Fruit fly (Drosophila melanogaster): ENCODE data around the gene elm.

elm gene

dm6 chr3R:5622985-5623630 is 31.6 kb downstream of the elm start:
- TF ChIP-seq h (GFP tag; optimal IDR thresholded peaks at IDR 0.05) (peak; percentile 80), HLH106 (tag; optimal IDR thresholded peaks at IDR 0.05) (peak; percentile 28), Dif (GFP tag; optimal IDR thresholded peaks at IDR 0.05; ENCODE audit: partially characterized antibody) (no peak), sage (GFP tag; optimal IDR thresholded peaks at IDR 0.05) (peak; percentile 42), Mio (GFP tag; optimal IDR thresholded peaks at IDR 0.05) (peak; percentile 12), ey (GFP tag; optimal IDR thresholded peaks at IDR 0.05) (peak; percentile 33), Hr78 (GFP tag; optimal IDR thresholded peaks at IDR 0.05) (no peak), dmrt93B (GFP tag; optimal IDR thresholded peaks at IDR 0.05) (peak; percentile 36), sv (GFP tag; optimal IDR thresholded peaks at IDR 0.05) (peak; percentile 14), woc (GFP tag; optimal IDR thresholded peaks at IDR 0.05) (peak; percentile 36), rgr (GFP tag; optimal IDR thresholded peaks at IDR 0.05) (peak; percentile 84), Sp1 (GFP tag; optimal IDR thresholded peaks at IDR 0.05) (peak; percentile 70), CG9705 (GFP tag; optimal IDR thresholded peaks at IDR 0.05) (peak; percentile 66), tai (GFP tag; optimal IDR thresholded peaks at IDR 0.05) (no peak), OdsH (GFP tag; optimal IDR thresholded peaks at IDR 0.05) (peak; percentile 79), Rel (GFP tag; optimal IDR thresholded peaks at IDR 0.05) (no peak), Rel (tag; optimal IDR thresholded peaks at IDR 0.05) (peak; percentile 25), Myc (optimal IDR thresholded peaks at IDR 0.05) (no peak), jim (GFP tag; optimal IDR thresholded peaks at IDR 0.05) (peak; percentile 75), pan (optimal IDR thresholded peaks at IDR 0.05) (no peak), usp (GFP tag; optimal IDR thresholded peaks at IDR 0.05) (no peak), CrebA (GFP tag; optimal IDR thresholded peaks at IDR 0.05; ENCODE audit: borderline replicate concordance) (no peak), Hr83 (GFP tag; optimal IDR thresholded peaks at IDR 0.05; ENCODE audit: poor library complexity, severe bottlenecking) (peak; percentile 97), CG32264 (GFP tag; optimal IDR thresholded peaks at IDR 0.05) (peak; percentile 62), dsf (GFP tag; optimal IDR thresholded peaks at IDR 0.05; ENCODE audit: borderline replicate concordance) (peak; percentile 41), Dfd (GFP tag; optimal IDR thresholded peaks at IDR 0.05) (no peak), brk (GFP tag; optimal IDR thresholded peaks at IDR 0.05) (peak; percentile 82), Hnf4 (GFP tag; optimal IDR thresholded peaks at IDR 0.05) (peak; percentile 89), br (GFP tag; optimal IDR thresholded peaks at IDR 0.05) (peak; percentile 71), fru (GFP tag; optimal IDR thresholded peaks at IDR 0.05) (peak; percentile 72), foxo (GFP tag; optimal IDR thresholded peaks at IDR 0.05) (peak; percentile 21 to 68), Jra (GFP tag; optimal IDR thresholded peaks at IDR 0.05) (peak; percentile 87)

DNA sequence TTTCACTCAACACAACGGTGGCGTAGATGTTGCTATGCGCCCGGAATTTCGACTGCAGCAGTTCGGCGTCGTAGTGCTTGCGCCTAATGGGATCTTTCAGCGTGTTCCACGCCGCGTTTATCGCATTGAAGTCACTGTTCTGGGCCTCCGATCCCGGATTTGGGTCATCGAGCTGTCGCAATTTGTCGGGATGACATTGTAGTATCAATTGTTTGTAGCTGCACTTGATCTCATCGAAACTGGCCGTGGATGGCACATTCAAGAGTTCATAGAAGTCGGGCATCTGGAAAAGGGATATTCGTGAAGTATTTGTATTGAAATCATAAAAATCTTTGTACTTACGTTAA is 32.3 kb downstream of the elm start:
- no peak for TF ChIP-seq Sp1 (GFP tag; optimal IDR thresholded peaks at IDR 0.05)
- no peak for TF ChIP-seq h (GFP tag; optimal IDR thresholded peaks at IDR 0.05)
- no peak for TF ChIP-seq Jra (GFP tag; optimal IDR thresholded peaks at IDR 0.05)
- no peak for TF ChIP-seq fru (GFP tag; optimal IDR thresholded peaks at IDR 0.05)
- no peak for TF ChIP-seq br (GFP tag; optimal IDR thresholded peaks at IDR 0.05)
- no peak for TF ChIP-seq Hr78 (GFP tag; optimal IDR thresholded peaks at IDR 0.05)
- no peak for TF ChIP-seq HLH106 (tag; optimal IDR thresholded peaks at IDR 0.05)
- TF ChIP-seq tai (GFP tag; optimal IDR thresholded peaks at IDR 0.05) = no peak
- TF ChIP-seq woc (GFP tag; optimal IDR thresholded peaks at IDR 0.05) = no peak
- TF ChIP-seq foxo (GFP tag; optimal IDR thresholded peaks at IDR 0.05) = no peak
- no peak for TF ChIP-seq pan (optimal IDR thresholded peaks at IDR 0.05)
- TF ChIP-seq rgr (GFP tag; optimal IDR thresholded peaks at IDR 0.05) = no peak
- TF ChIP-seq Hnf4 (GFP tag; optimal IDR thresholded peaks at IDR 0.05) = no peak
- no peak for TF ChIP-seq Rel (GFP tag; optimal IDR thresholded peaks at IDR 0.05)
- no peak for TF ChIP-seq Rel (tag; optimal IDR thresholded peaks at IDR 0.05)
- no peak for TF ChIP-seq jim (GFP tag; optimal IDR thresholded peaks at IDR 0.05)
- TF ChIP-seq sv (GFP tag; optimal IDR thresholded peaks at IDR 0.05) = no peak
- TF ChIP-seq CG9705 (GFP tag; optimal IDR thresholded peaks at IDR 0.05) = no peak
- no peak for TF ChIP-seq GATAd (GFP tag; optimal IDR thresholded peaks at IDR 0.05)
- no peak for TF ChIP-seq usp (GFP tag; optimal IDR thresholded peaks at IDR 0.05)
- no peak for TF ChIP-seq dsf (GFP tag; optimal IDR thresholded peaks at IDR 0.05; ENCODE audit: borderline replicate concordance)

dm6 chr3R:5621714-5622405 is 32.8 kb downstream of the elm start:
- TF ChIP-seq sage (GFP tag; optimal IDR thresholded peaks at IDR 0.05) = no peak
- TF ChIP-seq Rel (GFP tag; optimal IDR thresholded peaks at IDR 0.05) = no peak
- peak; percentile 15 for TF ChIP-seq Rel (tag; optimal IDR thresholded peaks at IDR 0.05)

Data from whole organism, wandering third instar larva.